Fruit fly (Drosophila melanogaster): Measurements from ENCODE around the gene mtd.
A peak's percentile ranks its signal among the peaks of the same experiment; 100 is the strongest.

The mtd gene

dm6 chr3R:5251243-5251865, 98.9 kb downstream of the mtd start, which contains the start of gene CtsF (continued):
- no peak for TF ChIP-seq schlank (tag; optimal IDR thresholded peaks at IDR 0.05)
- TF ChIP-seq CG11085 (GFP tag; IDR thresholded peaks at IDR 0.05), result no peak
- TF ChIP-seq crol (GFP tag; IDR thresholded peaks at IDR 0.05), result peak; percentile 87
- TF ChIP-seq BEAF-32 (GFP tag; optimal IDR thresholded peaks at IDR 0.05), result peak; percentile 98
- TF ChIP-seq CG4328 (GFP tag; optimal IDR thresholded peaks at IDR 0.05), result no peak
- peak; percentile 41 for TF ChIP-seq nmo (GFP tag; optimal IDR thresholded peaks at IDR 0.05)
- TF ChIP-seq CG8924 (tag; optimal IDR thresholded peaks at IDR 0.05), result peak; percentile 41
- TF ChIP-seq caup (GFP tag; optimal IDR thresholded peaks at IDR 0.05; ENCODE audit: severe bottlenecking), result peak; percentile 15
- TF ChIP-seq CG15601 (tag; optimal IDR thresholded peaks at IDR 0.05), result peak; percentile 13
- no peak for TF ChIP-seq CG14667 (GFP tag; IDR thresholded peaks at IDR 0.05)
- TF ChIP-seq inv (GFP tag; IDR thresholded peaks at IDR 0.05; ENCODE audit: partially characterized antibody), result peak; percentile 98
- TF ChIP-seq Ada2b (GFP tag; IDR thresholded peaks at IDR 0.05), result no peak
- no peak for TF ChIP-seq CG18619 (GFP tag; optimal IDR thresholded peaks at IDR 0.05)
- TF ChIP-seq CG3847 (GFP tag; IDR thresholded peaks at IDR 0.05), result peak; percentile 34; the same call in 1 of the 2 replicates
- peak; percentile 68 for TF ChIP-seq Fer1 (GFP tag; optimal IDR thresholded peaks at IDR 0.05)
- TF ChIP-seq unc-4 (GFP tag; IDR thresholded peaks at IDR 0.05; ENCODE audit: partially characterized antibody), result peak; percentile 99
- TF ChIP-seq rib (GFP tag; IDR thresholded peaks at IDR 0.05), result peak; percentile 54; the same call in 1 of the 2 replicates
- TF ChIP-seq CG12299 (tag; optimal IDR thresholded peaks at IDR 0.05), result peak; percentile 28
- TF ChIP-seq CG1832 (GFP tag; optimal IDR thresholded peaks at IDR 0.05), result peak; percentile 84
- TF ChIP-seq CG15269 (tag; optimal IDR thresholded peaks at IDR 0.05), result no peak
- peak; percentile 14 for TF ChIP-seq Lhr (GFP tag; optimal IDR thresholded peaks at IDR 0.05)
- peak; percentile 33 for TF ChIP-seq CG12391 (tag; optimal IDR thresholded peaks at IDR 0.05)
- peak; percentile 30 for TF ChIP-seq HmgD (GFP tag; optimal IDR thresholded peaks at IDR 0.05)
- TF ChIP-seq CG14710 (tag; optimal IDR thresholded peaks at IDR 0.05), result peak; percentile 47
- TF ChIP-seq pho (GFP tag; optimal IDR thresholded peaks at IDR 0.05), result peak; percentile 23
- peak; percentile 38 for TF ChIP-seq sens (GFP tag)
- no peak for TF ChIP-seq CG17912 (GFP tag; optimal IDR thresholded peaks at IDR 0.05)
- TF ChIP-seq dm (GFP tag; optimal IDR thresholded peaks at IDR 0.05), result peak; percentile 29
- no peak for TF ChIP-seq usp (GFP tag; optimal IDR thresholded peaks at IDR 0.05)
- peak; percentile 0 for TF ChIP-seq p53 (GFP tag; optimal IDR thresholded peaks at IDR 0.05)
- no peak for TF ChIP-seq ash1 (GFP tag; optimal IDR thresholded peaks at IDR 0.05)
- TF ChIP-seq Lim3 (GFP tag; IDR thresholded peaks at IDR 0.05), result no peak
- peak; percentile 57 for TF ChIP-seq gro (GFP tag; optimal IDR thresholded peaks at IDR 0.05)
- peak; percentile 94 for TF ChIP-seq scrt (GFP tag; optimal IDR thresholded peaks at IDR 0.05)
- peak; percentile 97 for TF ChIP-seq Doc3 (GFP tag; IDR thresholded peaks at IDR 0.05; ENCODE audit: partially characterized antibody)
- TF ChIP-seq wek (GFP tag; optimal IDR thresholded peaks at IDR 0.05), result no peak
- TF ChIP-seq Dref (GFP tag; IDR thresholded peaks at IDR 0.05), result peak; percentile 100
- TF ChIP-seq bigmax (GFP tag; optimal IDR thresholded peaks at IDR 0.05), result peak; percentile 99
- TF ChIP-seq dpn (GFP tag; optimal IDR thresholded peaks at IDR 0.05), result peak; percentile 20 to 25
- peak; percentile 67 for TF ChIP-seq lbe (GFP tag; optimal IDR thresholded peaks at IDR 0.05)
- TF ChIP-seq Oaz (GFP tag; IDR thresholded peaks at IDR 0.05), result no peak
- TF ChIP-seq CG9932 (GFP tag; IDR thresholded peaks at IDR 0.05), result peak; percentile 62
- no peak for TF ChIP-seq CG31365 (tag; optimal IDR thresholded peaks at IDR 0.05)
- peak; percentile 85; the same call in 1 of the 3 replicates for TF ChIP-seq CG34422 (GFP tag; IDR thresholded peaks at IDR 0.05)
- peak; percentile 15 for TF ChIP-seq CG2120 (GFP tag; optimal IDR thresholded peaks at IDR 0.05)
- peak; percentile 99 for TF ChIP-seq hb (GFP tag; IDR thresholded peaks at IDR 0.05; ENCODE audit: partially characterized antibody)
- TF ChIP-seq prd (optimal IDR thresholded peaks at IDR 0.05), result no peak
- TF ChIP-seq prd (GFP tag; IDR thresholded peaks at IDR 0.05), result no peak
- peak; percentile 99 for TF ChIP-seq mld (GFP tag; IDR thresholded peaks at IDR 0.05; ENCODE audit: partially characterized antibody)

Measured in whole organism, embryonic.